Fruit fly (Drosophila melanogaster) whole organism, wandering third instar larva: ENCODE measurements around the gene Unc-115a.
A peak's percentile ranks its signal among the peaks of the same experiment; 100 is the strongest.

Experiments used
- Abd-B ChIP-seq: fragments of >200 bp; optimal IDR thresholded peaks from 2 replicates; lab custom pipeline; 2017; ENCODE audit warnings: missing biosample characterization, missing genetic modification characterization
- CG32264 ChIP-seq: fragments of 200-800 bp; sonication (Bioruptor generic); optimal IDR thresholded peaks from 2 replicates; lab custom pipeline; 2016; ENCODE audit warnings: missing biosample characterization, missing genetic modification characterization
- CG9705 ChIP-seq: fragments of 200-800 bp; sonication (Bioruptor generic); optimal IDR thresholded peaks from 2 replicates; lab custom pipeline; 2018; ENCODE audit warnings: missing biosample characterization, mild to moderate bottlenecking, missing genetic modification characterization
- CrebA ChIP-seq: fragments of 200-800 bp; sonication (Bioruptor generic); optimal IDR thresholded peaks from 2 replicates; lab custom pipeline; 2016; ENCODE audit warnings: missing biosample characterization, mild to moderate bottlenecking, missing genetic modification characterization, borderline replicate concordance
- Dfd ChIP-seq: fragments of >200 bp; optimal IDR thresholded peaks from 2 replicates; lab custom pipeline; 2017; ENCODE audit warnings: missing biosample characterization, missing genetic modification characterization
- Dif ChIP-seq: fragments of 200-275, 200-300 bp; sonication (Bioruptor generic); optimal IDR thresholded peaks from 2 replicates; lab custom pipeline; 2018; ENCODE audit warnings: missing biosample characterization, missing genetic modification characterization; ENCODE audit not compliant: partially characterized antibody
- GATAd ChIP-seq: sonication (Bioruptor generic); optimal IDR thresholded peaks from 2 replicates; lab custom pipeline; 2016; ENCODE audit warnings: missing biosample characterization, missing genetic modification characterization
- Hnf4 ChIP-seq: fragments of 200-800 bp; sonication (Bioruptor generic); optimal IDR thresholded peaks from 2 replicates; lab custom pipeline; 2016; ENCODE audit warnings: missing biosample characterization, mild to moderate bottlenecking, missing genetic modification characterization
- Hr83 ChIP-seq: fragments of 200-300 bp; sonication (Bioruptor generic); optimal IDR thresholded peaks from 2 replicates; lab custom pipeline; 2016; ENCODE audit warnings: missing biosample characterization, mild to moderate bottlenecking, missing genetic modification characterization, moderate library complexity; ENCODE audit not compliant: poor library complexity, severe bottlenecking
- Jra ChIP-seq: sonication (Bioruptor generic); optimal IDR thresholded peaks from 2 replicates; lab custom pipeline; 2016; ENCODE audit warnings: missing biosample characterization, missing genetic modification characterization
- Mio ChIP-seq: sonication (Bioruptor generic); optimal IDR thresholded peaks from 2 replicates; lab custom pipeline; 2016; ENCODE audit warnings: missing biosample characterization, missing genetic modification characterization
- Myc ChIP-seq: fragments of >200 bp; optimal IDR thresholded peaks from 2 replicates; lab custom pipeline; 2017
- N ChIP-seq: fragments of >200 bp; optimal IDR thresholded peaks from 2 replicates; lab custom pipeline; 2018; ENCODE audit warnings: missing biosample characterization, missing external identifiers, missing genetic modification characterization
- OdsH ChIP-seq: fragments of 200-800 bp; sonication (Bioruptor generic); optimal IDR thresholded peaks from 2 replicates; lab custom pipeline; 2016; ENCODE audit warnings: missing biosample characterization, mild to moderate bottlenecking, missing genetic modification characterization
- Rel ChIP-seq, 2 experiments: fragments of 200-800 bp; sonication (Bioruptor generic) in 1 of 2; optimal IDR thresholded peaks; 2 replicates in 1 of 2; 3 replicates in 1 of 2; lab custom pipeline; 2016 to 2019; ENCODE audit warnings: mild to moderate bottlenecking in 2 of 2, missing biosample characterization in 2 of 2, missing genetic modification characterization in 2 of 2, moderate library complexity in 1 of 2
- Sp1 ChIP-seq: fragments of 200-800 bp; sonication (Bioruptor generic); optimal IDR thresholded peaks from 3 replicates; lab custom pipeline; 2019; ENCODE audit warnings: missing biosample characterization, mild to moderate bottlenecking, missing genetic modification characterization, moderate library complexity
- Vsx2 ChIP-seq: fragments of 200-300, 225-300 bp; sonication (Bioruptor generic); optimal IDR thresholded peaks from 2 replicates; lab custom pipeline; 2018; ENCODE audit warnings: missing biosample characterization, missing genetic modification characterization; ENCODE audit not compliant: partially characterized antibody
- br ChIP-seq: fragments of 200-800 bp; sonication (Bioruptor generic); optimal IDR thresholded peaks from 2 replicates; lab custom pipeline; 2016; ENCODE audit warnings: missing biosample characterization, missing genetic modification characterization
- brk ChIP-seq: fragments of 200-800 bp; sonication (Bioruptor generic); optimal IDR thresholded peaks from 2 replicates; lab custom pipeline; 2016; ENCODE audit warnings: missing biosample characterization, mild to moderate bottlenecking, missing genetic modification characterization
- dl ChIP-seq, 2 experiments: fragments of 175-275, 200-275 bp in 1 of 2; fragments of 200-275 bp in 1 of 2; sonication (Bioruptor generic); optimal IDR thresholded peaks; lab custom pipeline; 2018; ENCODE audit warnings: mild to moderate bottlenecking in 2 of 2, missing biosample characterization in 2 of 2, missing genetic modification characterization in 2 of 2, moderate library complexity in 2 of 2; ENCODE audit not compliant: partially characterized antibody in 2 of 2, insufficient read depth in 1 of 2
- dsf ChIP-seq: sonication (Bioruptor generic); optimal IDR thresholded peaks from 2 replicates; lab custom pipeline; 2016; ENCODE audit warnings: missing biosample characterization, missing genetic modification characterization, borderline replicate concordance
- ey ChIP-seq: fragments of 200-800 bp; sonication (Bioruptor generic); optimal IDR thresholded peaks from 2 replicates; lab custom pipeline; 2016; ENCODE audit warnings: missing biosample characterization, missing genetic modification characterization
- foxo ChIP-seq, 2 experiments: fragments of 200-800 bp; sonication (Bioruptor generic); optimal IDR thresholded peaks; 2 replicates in 1 of 2; 3 replicates in 1 of 2; lab custom pipeline; 2016 to 2017; ENCODE audit warnings: missing biosample characterization in 2 of 2, missing genetic modification characterization in 2 of 2
- fru ChIP-seq: fragments of 200-800 bp; sonication (Bioruptor generic); optimal IDR thresholded peaks from 3 replicates; lab custom pipeline; 2016; ENCODE audit warnings: missing biosample characterization, mild to moderate bottlenecking, missing genetic modification characterization
- h ChIP-seq: fragments of 200-800 bp; sonication (Bioruptor generic); optimal IDR thresholded peaks from 3 replicates; lab custom pipeline; 2016; ENCODE audit warnings: missing biosample characterization, mild to moderate bottlenecking, missing genetic modification characterization
- jim ChIP-seq: fragments of 175-275, 200-325 bp; sonication (Bioruptor generic); optimal IDR thresholded peaks from 2 replicates; lab custom pipeline; 2016; ENCODE audit warnings: missing biosample characterization, mild to moderate bottlenecking, missing genetic modification characterization
- pan ChIP-seq: fragments of >200 bp; optimal IDR thresholded peaks from 2 replicates; lab custom pipeline; 2017
- psq ChIP-seq: fragments of 200-800 bp; sonication (Bioruptor generic); optimal IDR thresholded peaks from 3 replicates; lab custom pipeline; 2017; ENCODE audit warnings: missing biosample characterization, mild to moderate bottlenecking, missing genetic modification characterization, moderate library complexity
- rgr ChIP-seq: fragments of 200-800 bp; sonication (Bioruptor generic); optimal IDR thresholded peaks from 3 replicates; lab custom pipeline; 2016; ENCODE audit warnings: missing biosample characterization, mild to moderate bottlenecking, missing genetic modification characterization
- sage ChIP-seq: fragments of 200-800 bp; sonication (Bioruptor generic); optimal IDR thresholded peaks from 2 replicates; lab custom pipeline; 2016; ENCODE audit warnings: missing biosample characterization, mild to moderate bottlenecking, missing genetic modification characterization
- sv ChIP-seq: fragments of 200-800 bp; sonication (Bioruptor generic); optimal IDR thresholded peaks from 3 replicates; lab custom pipeline; 2016; ENCODE audit warnings: missing biosample characterization, missing genetic modification characterization
- tai ChIP-seq: sonication (Bioruptor generic); optimal IDR thresholded peaks from 2 replicates; lab custom pipeline; 2016; ENCODE audit warnings: missing biosample characterization, missing genetic modification characterization
- usp ChIP-seq: fragments of >200 bp; optimal IDR thresholded peaks from 2 replicates; lab custom pipeline; 2017; ENCODE audit warnings: missing biosample characterization, missing genetic modification characterization

Unc-115a gene

DNA sequence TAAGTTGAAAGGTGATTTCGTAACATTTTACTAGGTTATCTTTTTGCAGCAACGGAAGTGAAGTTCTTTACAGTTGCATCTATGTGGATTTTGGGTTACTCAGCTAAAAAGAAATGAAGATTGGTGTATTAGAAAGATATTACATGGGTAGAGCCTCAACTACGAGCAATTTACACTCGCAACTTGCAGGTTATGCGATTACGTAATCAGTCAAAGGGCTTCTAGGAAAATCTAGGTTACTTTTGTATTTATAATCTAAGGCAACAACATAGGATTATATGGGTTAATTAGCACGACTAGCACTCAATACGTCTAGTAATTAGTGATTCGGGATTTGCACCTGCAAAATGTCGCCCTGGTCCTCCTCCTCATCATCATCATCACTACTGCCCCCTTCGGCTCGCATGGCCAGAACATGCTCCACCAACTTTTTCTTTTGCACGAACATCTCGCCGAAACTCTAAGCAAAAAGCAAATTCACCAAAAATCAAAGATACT is 31.0 kb downstream of the Unc-115a start, which contains the start of gene Dhc1:
TSS of gene Dhc1 (minus strand) at position 448 of the 498 bp plus-strand sequence.
- no peak for TF ChIP-seq Vsx2
- no peak for TF ChIP-seq fru (GFP tag; lab: Kevin White, UChicago)
- no peak for TF ChIP-seq dl (GFP tag; optimal IDR thresholded peaks at IDR 0.05; lab: Kevin White, UChicago; ENCODE audit: insufficient read depth in 1 of 2, partially characterized antibody in 2 of 2)

DNA sequence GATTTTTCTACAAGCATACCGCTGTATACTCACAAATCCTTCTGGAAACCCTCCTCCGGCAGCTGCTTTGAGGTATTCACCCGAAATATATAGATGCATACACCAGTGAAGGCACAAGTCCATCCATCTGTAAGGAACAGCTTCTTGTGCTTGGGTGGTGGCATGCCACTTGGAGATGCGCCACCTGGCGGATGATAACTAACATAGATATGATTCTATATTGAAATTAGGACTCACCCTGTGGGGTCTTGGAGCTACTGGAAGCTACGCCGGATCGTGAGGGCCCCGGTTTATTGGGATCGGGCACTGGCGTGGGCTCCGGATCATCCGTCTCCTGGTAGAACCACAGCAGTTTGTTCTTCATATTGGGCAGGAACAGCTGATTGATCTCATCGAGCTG is 32.0 kb downstream of the Unc-115a start:
- no peak for TF ChIP-seq jim (GFP tag; lab: Kevin White, UChicago)
- TF ChIP-seq Abd-B, result no peak
- TF ChIP-seq OdsH, result no peak
- no peak for TF ChIP-seq rgr (GFP tag; lab: Kevin White, UChicago)
- TF ChIP-seq Rel (GFP tag; optimal IDR thresholded peaks at IDR 0.05; lab: Kevin White, UChicago), result no peak
- no peak for TF ChIP-seq Rel (tag; optimal IDR thresholded peaks at IDR 0.05; lab: Kevin White, UChicago)
- no peak for TF ChIP-seq br (GFP tag; lab: Kevin White, UChicago)
- TF ChIP-seq GATAd, result no peak
- no peak for TF ChIP-seq Vsx2
- no peak for TF ChIP-seq h (GFP tag; lab: Kevin White, UChicago)
- no peak for TF ChIP-seq Mio (GFP tag; lab: Kevin White, UChicago)
- TF ChIP-seq Dif (GFP tag; lab: Kevin White, UChicago), result no peak
- no peak for TF ChIP-seq fru (GFP tag; lab: Kevin White, UChicago)
- no peak for TF ChIP-seq CG9705
- TF ChIP-seq N (GFP tag; lab: Kevin White, UChicago), result no peak
- no peak for TF ChIP-seq usp (GFP tag; lab: Kevin White, UChicago)
- TF ChIP-seq psq (GFP tag; lab: Kevin White, UChicago), result no peak
- TF ChIP-seq sage, result no peak
- TF ChIP-seq Myc (lab: Kevin White, UChicago), result no peak

DNA sequence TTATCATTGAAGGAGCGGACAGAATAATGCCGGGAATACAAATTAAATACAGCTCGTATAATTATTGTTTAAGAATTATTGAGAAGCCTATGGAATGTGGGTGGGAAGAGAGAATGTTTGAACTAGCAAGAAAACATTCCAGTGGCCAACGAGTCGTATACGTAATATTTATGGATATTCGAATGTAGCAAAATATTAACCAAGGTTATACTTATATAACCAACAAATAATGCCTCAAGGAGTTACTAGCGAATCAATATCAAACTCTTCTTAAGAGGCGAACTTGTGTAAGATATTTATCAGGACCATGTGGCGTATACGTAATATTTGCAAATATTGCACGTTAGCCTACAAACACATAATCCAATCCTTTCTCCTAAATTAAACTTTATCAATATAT is 39.8 kb downstream of the Unc-115a start:
- TF ChIP-seq Dif (GFP tag; lab: Kevin White, UChicago) (no peak), Myc (lab: Kevin White, UChicago) (no peak), jim (GFP tag; lab: Kevin White, UChicago) (no peak), Hnf4 (GFP tag; lab: Kevin White, UChicago) (no peak), usp (GFP tag; lab: Kevin White, UChicago) (no peak), Vsx2 (no peak), foxo (GFP tag; optimal IDR thresholded peaks at IDR 0.05; lab: Kevin White, UChicago) (no peak), Jra (no peak), CG9705 (no peak), br (GFP tag; lab: Kevin White, UChicago) (no peak), sv (GFP tag; lab: Kevin White, UChicago) (no peak), CrebA (no peak), Hr83 (GFP tag; lab: Kevin White, UChicago) (no peak), Dfd (no peak), Rel (GFP tag; optimal IDR thresholded peaks at IDR 0.05; lab: Kevin White, UChicago) (no peak), Rel (tag; optimal IDR thresholded peaks at IDR 0.05; lab: Kevin White, UChicago) (no peak), h (GFP tag; lab: Kevin White, UChicago) (no peak), dl (GFP tag; optimal IDR thresholded peaks at IDR 0.05; lab: Kevin White, UChicago; ENCODE audit: insufficient read depth in 1 of 2, partially characterized antibody in 2 of 2) (no peak)

DNA sequence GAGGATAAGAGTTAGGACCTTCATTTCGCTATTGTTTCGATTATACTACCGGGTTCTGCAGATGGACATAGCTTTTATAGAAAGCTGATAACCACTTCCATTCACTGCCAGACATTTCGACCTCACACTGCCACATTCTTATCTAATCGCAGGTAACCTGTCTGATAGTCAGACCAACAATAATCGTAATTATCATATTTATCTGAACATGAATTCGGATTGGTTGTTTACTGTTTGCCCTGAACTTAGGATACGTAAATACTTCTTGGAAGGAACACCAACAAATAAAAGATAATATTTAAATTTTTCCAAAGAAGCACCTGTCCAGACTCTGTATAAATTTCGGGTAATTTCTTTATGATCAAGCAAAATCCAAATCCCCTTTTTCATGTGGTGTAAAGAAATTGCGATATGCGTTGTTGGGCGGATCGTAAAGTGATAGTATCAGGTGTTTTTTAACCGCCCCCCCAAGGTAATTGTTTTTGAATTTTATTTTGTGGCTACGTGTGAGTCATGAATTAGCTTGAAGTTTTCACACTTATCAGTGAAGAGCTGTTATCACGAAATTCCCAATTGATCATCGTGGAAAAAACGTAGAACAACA is 59.0 kb downstream of the Unc-115a start, which contains the start of gene Fst:
TSS of gene Fst (minus strand) at position 51 of the 604 bp plus-strand sequence.
- TF ChIP-seq h (GFP tag; lab: Kevin White, UChicago) (peak; percentile 14), Dfd (no peak), Rel (GFP tag; optimal IDR thresholded peaks at IDR 0.05; lab: Kevin White, UChicago) (no peak), Rel (tag; optimal IDR thresholded peaks at IDR 0.05; lab: Kevin White, UChicago) (peak; percentile 5), pan (no peak), foxo (GFP tag; optimal IDR thresholded peaks at IDR 0.05; lab: Kevin White, UChicago) (peak in 1 of 2 experiments; percentile 13), Vsx2 (no peak), brk (GFP tag; lab: Kevin White, UChicago) (no peak), Mio (GFP tag; lab: Kevin White, UChicago) (no peak), sage (no peak), dsf (no peak), fru (GFP tag; lab: Kevin White, UChicago) (peak; percentile 19)

DNA sequence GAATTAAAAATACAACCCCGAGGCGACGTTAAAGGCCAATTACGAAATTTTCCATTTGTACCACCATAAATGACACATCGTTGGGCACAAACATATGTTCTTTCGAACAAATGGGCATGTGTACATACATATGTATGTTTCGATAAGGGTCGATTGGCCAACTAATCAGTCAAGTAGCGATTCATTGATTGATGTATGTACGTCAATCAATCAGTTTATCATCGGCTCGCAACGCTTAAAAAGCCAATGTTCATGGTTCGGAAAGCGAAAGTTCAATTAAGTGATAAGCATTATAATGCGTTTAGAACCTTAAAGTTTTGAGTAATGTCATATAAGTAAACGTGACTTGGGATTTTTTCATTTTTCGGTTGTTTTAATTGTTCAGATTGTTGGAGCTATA is 60.6 kb downstream of the Unc-115a start:
- TF ChIP-seq Abd-B, result no peak
- no peak for TF ChIP-seq Sp1 (GFP tag; lab: Kevin White, UChicago)
- TF ChIP-seq h (GFP tag; lab: Kevin White, UChicago), result no peak
- no peak for TF ChIP-seq N (GFP tag; lab: Kevin White, UChicago)
- TF ChIP-seq Mio (GFP tag; lab: Kevin White, UChicago), result no peak
- no peak for TF ChIP-seq CG32264 (GFP tag; lab: Kevin White, UChicago)
- no peak for TF ChIP-seq CG9705
- TF ChIP-seq brk (GFP tag; lab: Kevin White, UChicago), result no peak
- TF ChIP-seq dl (GFP tag; optimal IDR thresholded peaks at IDR 0.05; lab: Kevin White, UChicago; ENCODE audit: insufficient read depth in 1 of 2, partially characterized antibody in 2 of 2), result no peak
- no peak for TF ChIP-seq ey (GFP tag; lab: Kevin White, UChicago)
- TF ChIP-seq Vsx2, result no peak
- no peak for TF ChIP-seq br (GFP tag; lab: Kevin White, UChicago)
- TF ChIP-seq jim (GFP tag; lab: Kevin White, UChicago), result no peak
- no peak for TF ChIP-seq Myc (lab: Kevin White, UChicago)
- no peak for TF ChIP-seq tai (GFP tag; lab: Kevin White, UChicago)
